Worm (Caenorhabditis elegans) whole organism, L2 larva: ENCODE data around the gene C14A4.13.
A peak's percentile ranks its signal among the peaks of the same experiment; 100 is the strongest.

ENCODE experiments used
- C34F6.9 ChIP-seq: fragments of 150-350 bp; optimal IDR thresholded peaks from 2 replicates; lab custom pipeline; 2014; ENCODE audit warnings: missing biosample characterization, missing genetic modification characterization
- R02D3.7 ChIP-seq: fragments of 150-350 bp; optimal IDR thresholded peaks from 2 replicates; lab custom pipeline; 2014; ENCODE audit warnings: missing biosample characterization, missing genetic modification characterization
- Y55F3AM.14 ChIP-seq: fragments of 200-800 bp; sonication (Bioruptor generic); optimal IDR thresholded peaks from 2 replicates; lab custom pipeline; 2018; ENCODE audit warnings: mild to moderate bottlenecking, missing genetic modification characterization, missing compliant biosample characterization
- ZK546.5 ChIP-seq: sonication (generic microtip); optimal IDR thresholded peaks from 2 replicates; lab custom pipeline; 2017; ENCODE audit warnings: missing biosample characterization, missing genetic modification characterization
- blmp-1 ChIP-seq: sonication (generic microtip); optimal IDR thresholded peaks from 2 replicates; lab custom pipeline; 2017; ENCODE audit warnings: missing genetic modification characterization, mild to moderate bottlenecking, missing compliant biosample characterization, antibody characterized with exemption, moderate library complexity; ENCODE audit not compliant: insufficient read depth
- ceh-16 ChIP-seq: fragments of 150-350 bp; optimal IDR thresholded peaks from 2 replicates; lab custom pipeline; 2014; ENCODE audit warnings: missing biosample characterization, missing genetic modification characterization
- ceh-82 ChIP-seq: fragments of 150-350 bp; optimal IDR thresholded peaks from 2 replicates; lab custom pipeline; 2014; ENCODE audit warnings: missing biosample characterization, missing genetic modification characterization
- crh-2 ChIP-seq: sonication (generic microtip); optimal IDR thresholded peaks from 2 replicates; lab custom pipeline; 2017; ENCODE audit warnings: missing biosample characterization, missing genetic modification characterization
- dmd-4 ChIP-seq: sonication (generic microtip); optimal IDR thresholded peaks from 2 replicates; lab custom pipeline; 2017; ENCODE audit warnings: missing biosample characterization, missing genetic modification characterization
- elt-1 ChIP-seq: fragments of 150-350 bp; optimal IDR thresholded peaks from 2 replicates; lab custom pipeline; 2014; ENCODE audit warnings: missing biosample characterization, missing genetic modification characterization
- fos-1 ChIP-seq: fragments of 150-350 bp; optimal IDR thresholded peaks from 2 replicates; lab custom pipeline; 2014; ENCODE audit warnings: missing biosample characterization, missing genetic modification characterization
- gmeb-1 ChIP-seq: fragments of 150-350 bp; optimal IDR thresholded peaks from 2 replicates; lab custom pipeline; 2014; ENCODE audit warnings: missing biosample characterization, missing genetic modification characterization
- lin-13 ChIP-seq: fragments of 150-350 bp; optimal IDR thresholded peaks from 2 replicates; lab custom pipeline; 2014; ENCODE audit warnings: missing biosample characterization, missing genetic modification reagents, missing genetic modification characterization
- lin-39 ChIP-seq: fragments of 150-350 bp; optimal IDR thresholded peaks from 2 replicates; lab custom pipeline; 2014; ENCODE audit warnings: missing biosample characterization, missing genetic modification reagents, missing genetic modification characterization
- mab-5 ChIP-seq: fragments of 150-350 bp; optimal IDR thresholded peaks from 2 replicates; lab custom pipeline; 2014; ENCODE audit warnings: missing biosample characterization, missing genetic modification characterization
- mbf-1 ChIP-seq: sonication (generic microtip); optimal IDR thresholded peaks from 2 replicates; lab custom pipeline; 2017; ENCODE audit warnings: missing biosample characterization, missing genetic modification characterization
- nhr-11 ChIP-seq: fragments of 150-350 bp; optimal IDR thresholded peaks from 2 replicates; lab custom pipeline; 2014; ENCODE audit warnings: missing biosample characterization, missing genetic modification characterization
- nhr-12 ChIP-seq: fragments of 150-350 bp; optimal IDR thresholded peaks from 2 replicates; lab custom pipeline; 2014; ENCODE audit warnings: missing biosample characterization, missing genetic modification characterization
- nhr-129 ChIP-seq: fragments of 150-350 bp; optimal IDR thresholded peaks from 2 replicates; lab custom pipeline; 2014; ENCODE audit warnings: missing biosample characterization, missing genetic modification characterization
- nhr-237 ChIP-seq: fragments of 150-350 bp; optimal IDR thresholded peaks from 2 replicates; lab custom pipeline; 2014; ENCODE audit warnings: missing biosample characterization, missing genetic modification characterization
- nhr-25 ChIP-seq: fragments of 150-350 bp; sonication (generic microtip); optimal IDR thresholded peaks from 3 replicates; lab custom pipeline; 2014; ENCODE audit warnings: missing biosample characterization, missing genetic modification characterization
- nhr-6 ChIP-seq: fragments of 150-350 bp; optimal IDR thresholded peaks from 2 replicates; lab custom pipeline; 2014; ENCODE audit warnings: missing biosample characterization, missing genetic modification characterization
- nhr-77 ChIP-seq: fragments of 150-350 bp; optimal IDR thresholded peaks from 2 replicates; lab custom pipeline; 2014; ENCODE audit warnings: missing biosample characterization, missing genetic modification characterization
- peb-1 ChIP-seq: fragments of 150-350 bp; optimal IDR thresholded peaks from 2 replicates; lab custom pipeline; 2014; ENCODE audit warnings: missing biosample characterization, missing genetic modification characterization
- snpc-4 ChIP-seq: fragments of 150-350 bp; optimal IDR thresholded peaks from 2 replicates; lab custom pipeline; 2014; ENCODE audit warnings: missing biosample characterization, missing genetic modification characterization
- unc-39 ChIP-seq: fragments of 150-350 bp; optimal IDR thresholded peaks from 2 replicates; lab custom pipeline; 2014; ENCODE audit warnings: missing biosample characterization, missing genetic modification characterization
- unc-55 ChIP-seq: fragments of 150-350 bp; sonication (generic microtip); optimal IDR thresholded peaks from 3 replicates; lab custom pipeline; 2014; ENCODE audit warnings: missing biosample characterization, missing genetic modification reagents, missing genetic modification characterization
- unc-62 ChIP-seq: fragments of 150-350 bp; optimal IDR thresholded peaks from 2 replicates; lab custom pipeline; 2014; ENCODE audit warnings: missing biosample characterization, missing genetic modification reagents, missing genetic modification characterization
- ztf-1 ChIP-seq: fragments of 200-800 bp; sonication (Bioruptor generic); conservative IDR thresholded peaks from 2 replicates; pipeline ENCODE4 v1.3.6; 2022; ENCODE audit warnings: missing genetic modification characterization, missing compliant biosample characterization
- ztf-4 ChIP-seq: fragments of 150-350 bp; optimal IDR thresholded peaks from 2 replicates; lab custom pipeline; 2014; ENCODE audit warnings: missing biosample characterization, missing genetic modification characterization

Gene C14A4.13

ce11 chrII:10627963-10628362 lies 9.7 kb downstream of the C14A4.13 start, which contains the start of gene M28.8:
Gene M28.8, plus strand, starts transcription at chrII:10628263.
- no peak for TF ChIP-seq blmp-1 (tag; lab: Kevin White, UChicago)
- TF ChIP-seq nhr-237: no peak
- TF ChIP-seq fos-1 (tag; lab: Kevin White, UChicago): no peak
- no peak for TF ChIP-seq nhr-129 (tag; lab: Kevin White, UChicago)
- TF ChIP-seq crh-2 (tag; lab: Kevin White, UChicago): no peak
- TF ChIP-seq lin-39: no peak
- TF ChIP-seq unc-39: no peak
- no peak for TF ChIP-seq mab-5
- no peak for TF ChIP-seq ztf-4 (tag; lab: Kevin White, UChicago)
- TF ChIP-seq, all 48 proteins: peak for 0

- TF ChIP-seq nhr-12 (tag; lab: Kevin White, UChicago) (no peak), unc-62 (no peak), dmd-4 (no peak), peb-1 (tag; lab: Kevin White, UChicago) (no peak), unc-55 (no peak), fos-1 (tag; lab: Kevin White, UChicago) (peak; percentile 55), ZK546.5 (tag; lab: Kevin White, UChicago) (no peak), elt-1 (tag; lab: Kevin White, UChicago) (no peak)
- TF ChIP-seq, all 48 proteins: peak for 1
Measured at ce11 chrII:10630944-10631343, 12.7 kb downstream of the C14A4.13 start.

ce11 chrII:10639110-10639509 lies 20.9 kb downstream of the C14A4.13 start, which contains the start of gene M28.9:
Gene M28.9, plus strand, starts transcription at chrII:10639410.
- TF ChIP-seq ceh-82 (tag; lab: Kevin White, UChicago) (no peak), nhr-11 (tag; lab: Kevin White, UChicago) (no peak), nhr-6 (tag; lab: Kevin White, UChicago) (no peak), crh-2 (tag; lab: Kevin White, UChicago) (no peak), elt-1 (tag; lab: Kevin White, UChicago) (no peak), dmd-4 (no peak), nhr-77 (no peak)

- TF ChIP-seq Y55F3AM.14 (GFP tag; lab: Kevin White, UChicago) (no peak), mbf-1 (tag; lab: Kevin White, UChicago) (no peak), ztf-4 (tag; lab: Kevin White, UChicago) (no peak), gmeb-1 (tag; lab: Kevin White, UChicago) (no peak), C34F6.9 (tag; lab: Kevin White, UChicago) (no peak), peb-1 (tag; lab: Kevin White, UChicago) (no peak)
Measured at ce11 chrII:10643403-10643802, 25.1 kb downstream of the C14A4.13 start, which contains the start of gene M28.4. Gene M28.4, plus strand, starts transcription at chrII:10643703.

- TF ChIP-seq fos-1 (tag; lab: Kevin White, UChicago): peak; percentile 1
- TF ChIP-seq ztf-4 (tag; lab: Kevin White, UChicago): no peak
Measured at ce11 chrII:10646901-10647566, 28.8 kb downstream of the C14A4.13 start, which contains the start of gene M28.10. Gene M28.10, plus strand, starts transcription at chrII:10647516.

ce11 chrII:10652112-10652511 lies 33.9 kb downstream of the C14A4.13 start, which contains the start of gene nphp-1:
Gene nphp-1, minus strand, starts transcription at chrII:10652256.
- TF ChIP-seq snpc-4 (tag; lab: Kevin White, UChicago) (no peak), nhr-25 (tag; lab: Kevin White, UChicago) (no peak), lin-13 (no peak), ceh-16 (tag; lab: Kevin White, UChicago) (no peak), gmeb-1 (tag; lab: Kevin White, UChicago) (no peak), R02D3.7 (tag; lab: Kevin White, UChicago) (no peak)

- TF ChIP-seq ztf-1 (GFP tag; lab: Robert Waterston, UW): no peak
- TF ChIP-seq gmeb-1 (tag; lab: Kevin White, UChicago): peak; percentile 16
Measured at ce11 chrII:10653559-10653958, 35.3 kb downstream of the C14A4.13 start.
